Worm (Caenorhabditis elegans) whole organism, L2 larva: ENCODE results near the gene W09D6.5.

Experiments used
- elt-3 ChIP-seq: sonication (generic microtip); optimal IDR thresholded peaks from 2 replicates; lab custom pipeline; 2017; ENCODE audit warnings: missing biosample characterization, missing genetic modification characterization
- gmeb-1 ChIP-seq: fragments of 150-350 bp; optimal IDR thresholded peaks from 2 replicates; lab custom pipeline; 2014; ENCODE audit warnings: missing biosample characterization, missing genetic modification characterization
- nhr-237 ChIP-seq: fragments of 150-350 bp; optimal IDR thresholded peaks from 2 replicates; lab custom pipeline; 2014; ENCODE audit warnings: missing biosample characterization, missing genetic modification characterization
- nhr-77 ChIP-seq: fragments of 150-350 bp; optimal IDR thresholded peaks from 2 replicates; lab custom pipeline; 2014; ENCODE audit warnings: missing biosample characterization, missing genetic modification characterization

DNA sequence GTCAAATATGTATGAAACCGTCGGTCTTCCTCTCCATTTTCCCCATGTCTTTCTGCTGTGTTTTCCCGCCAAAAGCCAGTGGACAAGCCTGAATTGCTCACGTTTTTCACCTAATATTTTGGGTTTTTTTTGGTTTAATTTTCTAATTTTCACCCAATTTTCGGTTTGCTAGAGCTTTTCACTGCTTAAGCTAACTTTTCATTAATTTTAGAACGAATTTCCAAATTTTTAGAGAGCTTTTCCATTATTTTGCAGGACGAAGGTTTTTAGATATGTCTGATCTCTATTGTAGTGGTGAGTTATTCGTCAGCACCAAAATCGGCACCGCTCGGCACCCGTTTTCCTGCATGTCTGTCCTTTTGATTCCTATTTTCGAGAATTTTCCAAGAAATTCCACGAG, 34.7 kb upstream of the W09D6.5 start:
- TF ChIP-seq elt-3 (tag; lab: Kevin White, UChicago) (no peak), nhr-77 (tag; lab: Kevin White, UChicago) (no peak), gmeb-1 (no peak), nhr-237 (no peak)
